Worm (Caenorhabditis elegans): ENCODE results near the gene K09H11.11.

DNA sequence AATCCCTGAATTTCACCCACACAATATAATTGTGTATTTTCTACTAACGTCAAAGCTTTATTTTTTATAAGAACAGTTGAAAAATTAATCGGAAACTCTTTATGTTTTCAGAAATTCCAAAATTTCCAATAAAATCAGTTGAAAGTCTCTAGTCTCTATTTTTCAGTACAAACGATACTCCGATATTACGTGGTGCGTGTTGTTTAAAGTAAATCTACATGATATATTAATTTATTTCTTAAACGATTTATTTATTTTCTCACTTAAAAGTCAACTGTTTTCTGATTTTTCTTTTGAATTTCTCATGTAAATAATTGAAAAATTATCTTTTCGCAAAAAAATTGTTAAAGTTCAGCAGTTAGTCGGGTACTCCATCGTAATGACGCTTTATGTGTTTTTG lies 42.9 kb downstream of the K09H11.11 start:
- no peak for TF ChIP-seq blmp-1 (tag; optimal IDR thresholded peaks at IDR 0.05)
- no peak for TF ChIP-seq rnt-1 (tag; optimal IDR thresholded peaks at IDR 0.05)
- no peak for TF ChIP-seq unc-62 (GFP tag; optimal IDR thresholded peaks at IDR 0.05)
- TF ChIP-seq elt-3 (tag; optimal IDR thresholded peaks at IDR 0.05), result no peak
- TF ChIP-seq snpc-4 (tag; optimal IDR thresholded peaks at IDR 0.05), result no peak
- no peak for TF ChIP-seq lin-15B (tag; optimal IDR thresholded peaks at IDR 0.05)
- TF ChIP-seq dpl-1 (GFP tag; optimal IDR thresholded peaks at IDR 0.05), result no peak
- no peak for TF ChIP-seq ztf-11 (tag; optimal IDR thresholded peaks at IDR 0.05)
- TF ChIP-seq C16A3.4 (tag; optimal IDR thresholded peaks at IDR 0.05), result no peak

Measured in whole organism, L1 larva.